Fruit fly (Drosophila melanogaster) whole organism, embryonic: Measurements from ENCODE around the gene Jhbp3.

ENCODE experiments used
- BtbVII ChIP-seq: fragments of 200-800 bp; sonication (Bioruptor generic); optimal IDR thresholded peaks from 3 replicates; lab custom pipeline; 2017; ENCODE audit warnings: missing biosample characterization, mild to moderate bottlenecking, missing genetic modification characterization
- CG10274 ChIP-seq: fragments of 200-800 bp; sonication (Bioruptor generic); optimal IDR thresholded peaks from 3 replicates; lab custom pipeline; 2017; ENCODE audit warnings: missing biosample characterization, mild to moderate bottlenecking, missing genetic modification characterization
- CG10979 ChIP-seq: fragments of 200-800 bp; sonication (Bioruptor generic); optimal IDR thresholded peaks from 2 replicates; lab custom pipeline; 2018; ENCODE audit warnings: missing biosample characterization, mild to moderate bottlenecking, missing genetic modification characterization, moderate library complexity
- CG11093 ChIP-seq: fragments of 200-800 bp; sonication (Bioruptor generic); IDR thresholded peaks from 3 replicates; pipeline ENCODE4 v1.3.6; 2022; ENCODE audit warnings: missing biosample characterization, missing genetic modification characterization
- CG12155 ChIP-seq: fragments of 200-800 bp; sonication (Bioruptor generic); optimal IDR thresholded peaks from 3 replicates; lab custom pipeline; 2016; ENCODE audit warnings: missing biosample characterization, missing genetic modification characterization
- CG13624 ChIP-seq: fragments of 200-800 bp; sonication (Bioruptor generic); optimal IDR thresholded peaks from 2 replicates; lab custom pipeline; 2016; ENCODE audit warnings: missing biosample characterization, missing genetic modification characterization
- CG14667 ChIP-seq: fragments of 200-800 bp; sonication (Bioruptor generic); IDR thresholded peaks from 2 replicates; pipeline ENCODE4 v1.3.6; 2022; ENCODE audit warnings: missing biosample characterization, missing genetic modification characterization
- CG1602 ChIP-seq: fragments of 200-800 bp; sonication (Bioruptor generic); optimal IDR thresholded peaks from 3 replicates; lab custom pipeline; 2016; ENCODE audit warnings: missing biosample characterization, missing genetic modification characterization
- CG16779 ChIP-seq: fragments of 200-800 bp; sonication (Bioruptor generic); IDR thresholded peaks from 2 replicates; pipeline ENCODE4 v1.3.6; 2022; ENCODE audit warnings: missing biosample characterization, missing genetic modification characterization
- CG17829 ChIP-seq: fragments of 200-800 bp; optimal IDR thresholded peaks from 2 replicates; lab custom pipeline; 2019; ENCODE audit warnings: missing biosample characterization, mild to moderate bottlenecking, missing genetic modification characterization, moderate library complexity
- CG2875 ChIP-seq: fragments of 200-800 bp; sonication (Bioruptor generic); optimal IDR thresholded peaks from 2 replicates; lab custom pipeline; 2017; ENCODE audit warnings: missing biosample characterization, mild to moderate bottlenecking, missing genetic modification characterization, missing genetic modification reagents
- CG30020 ChIP-seq: fragments of 200-800 bp; optimal IDR thresholded peaks from 2 replicates; lab custom pipeline; 2019; ENCODE audit warnings: missing biosample characterization, mild to moderate bottlenecking, missing genetic modification characterization, moderate library complexity
- CG3065 ChIP-seq: fragments of 200-800 bp; sonication (Bioruptor generic); optimal IDR thresholded peaks from 2 replicates; lab custom pipeline; 2016; ENCODE audit warnings: missing biosample characterization, missing genetic modification characterization
- CG32767 ChIP-seq: fragments of 200-800 bp; sonication (Bioruptor generic); IDR thresholded peaks from 2 replicates; pipeline ENCODE4 v1.3.6; 2022; ENCODE audit warnings: missing biosample characterization, missing genetic modification characterization
- CG34376 ChIP-seq: fragments of 200-800 bp; sonication (Bioruptor generic); optimal IDR thresholded peaks from 2 replicates; lab custom pipeline; 2018; ENCODE audit warnings: missing biosample characterization, mild to moderate bottlenecking, missing genetic modification characterization
- CG4707 ChIP-seq: fragments of 200-800 bp; sonication (Bioruptor generic); optimal IDR thresholded peaks from 2 replicates; lab custom pipeline; 2018; ENCODE audit warnings: missing biosample characterization, mild to moderate bottlenecking, missing genetic modification characterization, moderate library complexity
- CG6813 ChIP-seq: fragments of 200-800 bp; sonication (Bioruptor generic); optimal IDR thresholded peaks from 2 replicates; lab custom pipeline; 2017; ENCODE audit warnings: missing biosample characterization, missing genetic modification characterization, mild to moderate bottlenecking, moderate library complexity, missing genetic modification reagents
- CG7745 ChIP-seq: fragments of 200-800 bp; sonication (Bioruptor generic); optimal IDR thresholded peaks from 2 replicates; lab custom pipeline; 2018; ENCODE audit warnings: missing biosample characterization, mild to moderate bottlenecking, missing genetic modification characterization, moderate library complexity
- CG7839 ChIP-seq: fragments of 200-800 bp; sonication (Bioruptor generic); optimal IDR thresholded peaks from 3 replicates; lab custom pipeline; 2018; ENCODE audit warnings: missing biosample characterization, mild to moderate bottlenecking, missing genetic modification characterization, moderate library complexity
- CG7987 ChIP-seq: fragments of 200-800 bp; sonication (Bioruptor generic); optimal IDR thresholded peaks from 2 replicates; lab custom pipeline; 2018; ENCODE audit warnings: missing biosample characterization, mild to moderate bottlenecking, missing genetic modification characterization, moderate library complexity
- CkIIα-i1 ChIP-seq: fragments of 200-800 bp; sonication (Bioruptor generic); IDR thresholded peaks from 2 replicates; pipeline ENCODE4 v1.3.6; 2022; ENCODE audit warnings: missing biosample characterization, missing genetic modification characterization
- Dad ChIP-seq: fragments of 200-800 bp; sonication (Bioruptor generic); optimal IDR thresholded peaks from 3 replicates; lab custom pipeline; 2016; ENCODE audit warnings: missing biosample characterization, missing genetic modification characterization
- Dip2 ChIP-seq: fragments of 200-800 bp; sonication (Bioruptor generic); IDR thresholded peaks from 2 replicates; pipeline ENCODE4 v1.3.6; 2022; ENCODE audit warnings: missing biosample characterization, missing genetic modification characterization
- Doc2 ChIP-seq: fragments of 200-800 bp; sonication (Bioruptor generic); IDR thresholded peaks from 2 replicates; pipeline ENCODE4 v1.3.6; 2022; ENCODE audit warnings: missing biosample characterization, missing genetic modification characterization
- HLH4C ChIP-seq: fragments of 200-800 bp; sonication (Bioruptor generic); IDR thresholded peaks from 3 replicates; pipeline ENCODE4 v1.3.6; 2022; ENCODE audit warnings: missing biosample characterization, missing genetic modification characterization; ENCODE audit not compliant: partially characterized antibody
- HLH54F ChIP-seq: fragments of 200-800 bp; sonication (Bioruptor generic); optimal IDR thresholded peaks from 3 replicates; lab custom pipeline; 2016; ENCODE audit warnings: missing biosample characterization, missing genetic modification characterization
- Hsf ChIP-seq: fragments of 200-800 bp; sonication (Bioruptor generic); optimal IDR thresholded peaks from 3 replicates; lab custom pipeline; 2016; ENCODE audit warnings: missing biosample characterization, missing genetic modification characterization
- MESR4 ChIP-seq: fragments of 200-800 bp; sonication (Bioruptor generic); optimal IDR thresholded peaks from 2 replicates; lab custom pipeline; 2018; ENCODE audit warnings: missing biosample characterization, mild to moderate bottlenecking, missing genetic modification characterization, moderate library complexity
- Max ChIP-seq: fragments of 200-800 bp; sonication (Bioruptor generic); optimal IDR thresholded peaks from 2 replicates; lab custom pipeline; 2016; ENCODE audit warnings: missing biosample characterization, mild to moderate bottlenecking, missing genetic modification characterization
- Nf-YA ChIP-seq: fragments of 200-800 bp; sonication (Bioruptor generic); IDR thresholded peaks from 2 replicates; pipeline ENCODE4 v1.3.6; 2022; ENCODE audit warnings: missing biosample characterization, missing genetic modification characterization
- Ravus ChIP-seq: fragments of 200-800 bp; sonication (Bioruptor generic); IDR thresholded peaks from 2 replicates; pipeline ENCODE4 v1.3.6; 2022; ENCODE audit warnings: missing biosample characterization, missing genetic modification characterization
- Six4 ChIP-seq: fragments of 200-800 bp; sonication (Bioruptor generic); optimal IDR thresholded peaks from 2 replicates; lab custom pipeline; 2016; ENCODE audit warnings: missing biosample characterization, missing genetic modification characterization
- ab ChIP-seq: fragments of 200-800 bp; sonication (Bioruptor generic); optimal IDR thresholded peaks from 2 replicates; lab custom pipeline; 2016; ENCODE audit warnings: missing biosample characterization, missing genetic modification characterization
- cato ChIP-seq: fragments of 200-800 bp; sonication (Bioruptor generic); optimal IDR thresholded peaks from 2 replicates; lab custom pipeline; 2016; ENCODE audit warnings: missing biosample characterization, missing genetic modification characterization, borderline replicate concordance
- chn ChIP-seq: fragments of 200-800 bp; sonication (Bioruptor generic); optimal IDR thresholded peaks from 2 replicates; lab custom pipeline; 2016; ENCODE audit warnings: missing biosample characterization, missing genetic modification characterization
- corto ChIP-seq: fragments of 200-800 bp; sonication (Bioruptor generic); optimal IDR thresholded peaks from 2 replicates; lab custom pipeline; 2016; ENCODE audit warnings: missing biosample characterization, mild to moderate bottlenecking, missing genetic modification characterization, moderate library complexity
- crp ChIP-seq, 2 experiments: fragments of 200-800 bp; sonication (Bioruptor generic); optimal IDR thresholded peaks; 2 replicates in 1 of 2; 3 replicates in 1 of 2; lab custom pipeline; 2017; ENCODE audit warnings: missing biosample characterization in 2 of 2, missing genetic modification characterization in 2 of 2, mild to moderate bottlenecking in 1 of 2, moderate library complexity in 1 of 2
- cwo ChIP-seq: fragments of 200-800 bp; sonication (Bioruptor generic); optimal IDR thresholded peaks from 3 replicates; lab custom pipeline; 2017; ENCODE audit warnings: missing biosample characterization, missing genetic modification characterization, mild to moderate bottlenecking, moderate library complexity, missing genetic modification reagents
- dan ChIP-seq: fragments of 200-800 bp; sonication (Bioruptor generic); IDR thresholded peaks from 2 replicates; pipeline ENCODE4 v1.3.6; 2022; ENCODE audit warnings: missing biosample characterization, missing genetic modification characterization
- dimm ChIP-seq: fragments of 200-800 bp; sonication (Bioruptor generic); IDR thresholded peaks from 2 replicates; pipeline ENCODE4 v1.3.6; 2022; ENCODE audit warnings: missing biosample characterization, missing genetic modification characterization
- ftz-f1 ChIP-seq: fragments of 200-800 bp; sonication (Bioruptor generic); optimal IDR thresholded peaks from 2 replicates; lab custom pipeline; 2016; ENCODE audit warnings: missing biosample characterization, missing genetic modification characterization
- gsb ChIP-seq: fragments of 200-800 bp; sonication (Bioruptor generic); IDR thresholded peaks from 2 replicates; pipeline ENCODE4 v1.3.6; 2022; ENCODE audit warnings: missing biosample characterization, missing genetic modification characterization
- klu ChIP-seq: fragments of 200-800 bp; sonication (Bioruptor generic); IDR thresholded peaks from 2 replicates; pipeline ENCODE4 v1.3.6; 2022; ENCODE audit warnings: missing biosample characterization, missing genetic modification characterization
- lov ChIP-seq, 2 experiments: fragments of 200-800 bp in 1 of 2; fragments of >200 bp in 1 of 2; sonication (Bioruptor generic) in 1 of 2; IDR thresholded peaks in 1 of 2; optimal IDR thresholded peaks in 1 of 2; 2 replicates in 1 of 2; 3 replicates in 1 of 2; pipeline versions ENCODE4 v1.3.6 to Lab custom; 2017 to 2022; ENCODE audit warnings: missing biosample characterization in 1 of 2, missing genetic modification characterization in 1 of 2
- nerfin-2 ChIP-seq: fragments of 200-800 bp; sonication (Bioruptor generic); IDR thresholded peaks from 2 replicates; pipeline ENCODE4 v1.3.6; 2022; ENCODE audit warnings: missing biosample characterization, missing genetic modification characterization; ENCODE audit not compliant: partially characterized antibody
- stwl ChIP-seq: fragments of 200-800 bp; sonication (Bioruptor generic); optimal IDR thresholded peaks from 3 replicates; lab custom pipeline; 2018; ENCODE audit warnings: missing biosample characterization, mild to moderate bottlenecking, missing genetic modification characterization, moderate library complexity
- wdn ChIP-seq: fragments of 200-800 bp; sonication (Bioruptor generic); IDR thresholded peaks from 2 replicates; pipeline ENCODE4 v1.3.6; 2022; ENCODE audit warnings: missing biosample characterization, missing genetic modification characterization
- zen ChIP-seq: fragments of 200-800 bp; sonication (Bioruptor generic); optimal IDR thresholded peaks from 3 replicates; lab custom pipeline; 2018; ENCODE audit warnings: missing biosample characterization, mild to moderate bottlenecking, missing genetic modification characterization, moderate library complexity

Gene Jhbp3

dm6 chr3R:4989150-4990017, 34.3 kb upstream of the Jhbp3 start (continued):
- no peak for TF ChIP-seq crp (GFP tag; optimal IDR thresholded peaks at IDR 0.05; lab: Kevin White, UChicago)
- peak; percentile 55 for TF ChIP-seq CG2875 (GFP tag; lab: Kevin White, UChicago)
- TF ChIP-seq CG12155 (GFP tag; lab: Kevin White, UChicago) = peak; percentile 35
- TF ChIP-seq corto (GFP tag; lab: Kevin White, UChicago) = no peak
- no peak for TF ChIP-seq klu (GFP tag; lab: Robert Waterston, UW)
- TF ChIP-seq lov (optimal IDR thresholded peaks at IDR 0.05; lab: Kevin White, UChicago) = no peak
- no peak; the same call in 2 of the 3 replicates for TF ChIP-seq lov (GFP tag; IDR thresholded peaks at IDR 0.05; lab: Robert Waterston, UW)
- TF ChIP-seq CG14667 (GFP tag; lab: Robert Waterston, UW) = no peak
- TF ChIP-seq gsb = no peak
- peak; percentile 58 for TF ChIP-seq chn (GFP tag; lab: Kevin White, UChicago)
- TF ChIP-seq HLH54F (GFP tag; lab: Kevin White, UChicago) = peak; percentile 17
- TF ChIP-seq CG34376 (GFP tag; lab: Kevin White, UChicago) = no peak
- TF ChIP-seq CG7745 (tag; lab: Kevin White, UChicago) = no peak
- no peak for TF ChIP-seq wdn (GFP tag; lab: Robert Waterston, UW)
- peak; percentile 14 for TF ChIP-seq stwl (tag; lab: Kevin White, UChicago)
- TF ChIP-seq CkIIα-i1 = no peak
- peak; percentile 16 for TF ChIP-seq cato (GFP tag; lab: Kevin White, UChicago)
- no peak for TF ChIP-seq dan (GFP tag; lab: Robert Waterston, UW)
- no peak for TF ChIP-seq CG32767 (GFP tag; lab: Robert Waterston, UW)
- no peak for TF ChIP-seq MESR4 (GFP tag; lab: Kevin White, UChicago)
- TF ChIP-seq Nf-YA (GFP tag; lab: Robert Waterston, UW) = no peak
- TF ChIP-seq CG11093 (GFP tag; lab: Robert Waterston, UW) = no peak
- peak; percentile 52 for TF ChIP-seq CG1602 (GFP tag; lab: Kevin White, UChicago)
- no peak for TF ChIP-seq CG16779
- TF ChIP-seq ab (GFP tag; lab: Kevin White, UChicago) = peak; percentile 23
- peak; percentile 85 for TF ChIP-seq CG10979 (tag; lab: Kevin White, UChicago)
- TF ChIP-seq dimm = no peak
- TF ChIP-seq HLH4C (GFP tag; lab: Robert Waterston, UW) = no peak
- peak; percentile 12 for TF ChIP-seq BtbVII (GFP tag; lab: Kevin White, UChicago)
- TF ChIP-seq Dad (GFP tag; lab: Kevin White, UChicago) = no peak
- peak; percentile 87 for TF ChIP-seq zen (tag; lab: Kevin White, UChicago)
- no peak for TF ChIP-seq ftz-f1
- TF ChIP-seq CG30020 (tag; lab: Kevin White, UChicago) = peak; percentile 13
- TF ChIP-seq CG17829 = peak; percentile 69
- no peak for TF ChIP-seq cwo (GFP tag; lab: Kevin White, UChicago)
- TF ChIP-seq Six4 (GFP tag; lab: Kevin White, UChicago) = peak; percentile 61
- no peak for TF ChIP-seq nerfin-2 (GFP tag; lab: Robert Waterston, UW)
- no peak for TF ChIP-seq CG3065 (GFP tag; lab: Kevin White, UChicago)
- no peak for TF ChIP-seq Ravus (GFP tag; lab: Robert Waterston, UW)
- no peak for TF ChIP-seq Doc2 (GFP tag; lab: Robert Waterston, UW)
- TF ChIP-seq CG7839 = peak; percentile 51
- TF ChIP-seq CG6813 (GFP tag; lab: Kevin White, UChicago) = peak; percentile 21
- no peak for TF ChIP-seq CG10274 (GFP tag; lab: Kevin White, UChicago)
- TF ChIP-seq CG4707 (GFP tag; lab: Kevin White, UChicago) = no peak
- TF ChIP-seq Hsf (GFP tag; lab: Kevin White, UChicago) = peak; percentile 46
- TF ChIP-seq Dip2 (GFP tag; lab: Robert Waterston, UW) = no peak
- TF ChIP-seq CG7987 = no peak
- TF ChIP-seq CG13624 (GFP tag; lab: Kevin White, UChicago) = peak; percentile 19
- TF ChIP-seq Max (GFP tag; lab: Kevin White, UChicago) = peak; percentile 2
